Fruit fly (Drosophila melanogaster) whole organism, pupa: ENCODE data around the gene Cyp4g15.

Experiments
- CG13204 ChIP-seq: fragments of 200-800 bp; sonication (Bioruptor generic); optimal IDR thresholded peaks from 2 replicates; lab custom pipeline; 2018; ENCODE audit warnings: missing biosample characterization, mild to moderate bottlenecking, missing genetic modification characterization, moderate library complexity
- CG14655 ChIP-seq: fragments of 200-800 bp; sonication (Bioruptor generic); optimal IDR thresholded peaks from 3 replicates; lab custom pipeline; 2017; ENCODE audit warnings: mild to moderate bottlenecking, missing biosample characterization, missing genetic modification reagents, missing genetic modification characterization
- CG15710 ChIP-seq: fragments of 200-800 bp; sonication (Bioruptor generic); optimal IDR thresholded peaks from 2 replicates; lab custom pipeline; 2018; ENCODE audit warnings: missing biosample characterization, mild to moderate bottlenecking, missing genetic modification characterization, moderate library complexity
- CG17806 ChIP-seq: fragments of 200-800 bp; sonication (Bioruptor generic); optimal IDR thresholded peaks from 2 replicates; lab custom pipeline; 2018; ENCODE audit warnings: missing biosample characterization, mild to moderate bottlenecking, missing genetic modification characterization, moderate library complexity
- CG32121 ChIP-seq: fragments of 200-800 bp; sonication (Bioruptor generic); IDR thresholded peaks from 2 replicates; pipeline ENCODE4 v1.3.6; 2022; ENCODE audit warnings: missing biosample characterization, missing genetic modification characterization
- CG34367 ChIP-seq: fragments of 200-800 bp; sonication (Bioruptor generic); optimal IDR thresholded peaks from 2 replicates; lab custom pipeline; 2018; ENCODE audit warnings: missing biosample characterization, mild to moderate bottlenecking, missing genetic modification characterization
- CG8159 ChIP-seq: fragments of 200-800 bp; sonication (Bioruptor generic); optimal IDR thresholded peaks from 3 replicates; lab custom pipeline; 2018; ENCODE audit warnings: missing biosample characterization, mild to moderate bottlenecking, missing genetic modification characterization, moderate library complexity
- CG8301 ChIP-seq: fragments of 200-800 bp; sonication (Bioruptor generic); optimal IDR thresholded peaks from 2 replicates; lab custom pipeline; 2018; ENCODE audit warnings: missing biosample characterization, mild to moderate bottlenecking, missing genetic modification characterization
- EcR ChIP-seq: fragments of 200-800 bp; sonication (Bioruptor generic); optimal IDR thresholded peaks from 3 replicates; lab custom pipeline; 2019; ENCODE audit warnings: missing biosample characterization, missing genetic modification characterization, mild to moderate bottlenecking, moderate library complexity, missing genetic modification reagents
- Ets98B ChIP-seq: fragments of 200-800 bp; sonication (Bioruptor generic); IDR thresholded peaks from 2 replicates; pipeline ENCODE4 v1.3.6; 2022; ENCODE audit warnings: missing biosample characterization, missing genetic modification characterization
- Pif1B ChIP-seq: fragments of 200-800 bp; sonication (Bioruptor generic); optimal IDR thresholded peaks from 3 replicates; lab custom pipeline; 2016; ENCODE audit warnings: missing biosample characterization, missing genetic modification characterization
- Snoo ChIP-seq: fragments of 200-800 bp; sonication (Bioruptor generic); optimal IDR thresholded peaks from 3 replicates; lab custom pipeline; 2017; ENCODE audit warnings: missing biosample characterization, mild to moderate bottlenecking, missing genetic modification characterization, inconsistent platforms
- fd96Ca ChIP-seq: fragments of 200-800 bp; sonication (Bioruptor generic); IDR thresholded peaks from 3 replicates; pipeline ENCODE4 v1.3.6; 2022; ENCODE audit warnings: missing biosample characterization, missing genetic modification characterization
- gl ChIP-seq: fragments of 200-800 bp; sonication (Bioruptor generic); optimal IDR thresholded peaks from 2 replicates; lab custom pipeline; 2018; ENCODE audit warnings: missing biosample characterization, mild to moderate bottlenecking, missing genetic modification characterization

DNA sequence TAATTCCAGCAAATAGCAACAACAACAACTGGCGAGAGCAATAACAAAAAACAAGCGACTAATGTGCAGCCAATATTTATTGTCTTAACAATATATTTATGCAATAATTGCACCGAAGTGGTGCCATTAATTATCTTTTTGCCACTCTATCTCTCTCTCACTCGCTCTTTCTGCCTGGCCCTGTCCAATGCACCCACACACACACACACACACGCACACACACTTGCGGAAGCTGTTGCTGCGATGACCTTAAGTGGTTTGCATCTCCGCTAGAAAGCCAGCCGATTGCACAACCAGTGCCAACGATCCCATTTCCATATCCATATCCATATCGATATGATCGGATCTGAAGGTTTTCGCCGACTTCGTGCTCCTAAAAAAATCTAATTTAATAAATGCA, 43.4 kb downstream of the Cyp4g15 start:
- peak; percentile 46 for TF ChIP-seq EcR (GFP tag; lab: Kevin White, UChicago)
- no peak for TF ChIP-seq gl
- TF ChIP-seq CG13204 (GFP tag; lab: Kevin White, UChicago), result no peak
- no peak for TF ChIP-seq Ets98B
- TF ChIP-seq Pif1B (GFP tag; lab: Kevin White, UChicago), result no peak
- no peak for TF ChIP-seq CG34367 (tag; lab: Kevin White, UChicago)
- no peak for TF ChIP-seq Snoo
- no peak for TF ChIP-seq fd96Ca (GFP tag; lab: Robert Waterston, UW)
- TF ChIP-seq CG14655, result no peak
- no peak for TF ChIP-seq CG17806 (tag; lab: Kevin White, UChicago)
- no peak for TF ChIP-seq CG15710 (tag; lab: Kevin White, UChicago)
- no peak for TF ChIP-seq CG32121 (GFP tag; lab: Robert Waterston, UW)
- TF ChIP-seq CG8159 (tag; lab: Kevin White, UChicago), result no peak
- no peak for TF ChIP-seq CG8301 (tag; lab: Kevin White, UChicago)
